Fruit fly (Drosophila melanogaster) whole organism, embryonic: ENCODE results near the gene CAHbeta.

ENCODE experiments used
- CG3847 ChIP-seq: fragments of 200-800 bp; sonication (Bioruptor generic); IDR thresholded peaks from 2 replicates; pipeline ENCODE4 v1.3.6; 2022; ENCODE audit warnings: missing biosample characterization, missing genetic modification characterization
- Doc2 ChIP-seq: fragments of 200-800 bp; sonication (Bioruptor generic); IDR thresholded peaks from 2 replicates; pipeline ENCODE4 v1.3.6; 2022; ENCODE audit warnings: missing biosample characterization, missing genetic modification characterization
- PHDP ChIP-seq: fragments of 200-800 bp; sonication (Bioruptor generic); optimal IDR thresholded peaks from 3 replicates; lab custom pipeline; 2018; ENCODE audit warnings: missing biosample characterization, mild to moderate bottlenecking, missing genetic modification characterization, moderate library complexity
- ems ChIP-seq: fragments of 200-800 bp; sonication (Bioruptor generic); optimal IDR thresholded peaks from 3 replicates; lab custom pipeline; 2016; ENCODE audit warnings: missing biosample characterization, missing genetic modification characterization

DNA sequence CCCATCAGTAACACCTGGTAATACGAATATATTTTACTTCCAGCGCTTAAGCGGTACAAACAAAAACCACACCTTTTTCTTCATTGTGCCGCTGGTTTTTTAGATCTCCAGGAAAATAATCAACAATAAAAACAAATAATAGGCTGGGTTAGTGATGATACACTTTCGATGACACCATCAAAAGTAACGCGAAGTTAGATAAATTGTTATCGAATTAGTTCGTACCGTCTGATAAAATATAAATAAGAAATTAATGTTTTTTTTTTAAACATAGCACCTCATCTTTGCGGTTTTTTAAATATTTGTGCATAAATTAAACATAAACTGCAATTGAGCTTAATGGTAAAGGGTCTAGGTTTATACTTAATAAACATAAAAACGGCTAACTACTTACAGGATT is 3.5 kb downstream of the CAHbeta start, which contains the start of gene RagA-B:
- TF ChIP-seq CG3847 (GFP tag; lab: Robert Waterston, UW) = no peak
- TF ChIP-seq ems (GFP tag; lab: Kevin White, UChicago) = no peak
- no peak for TF ChIP-seq Doc2 (GFP tag; lab: Robert Waterston, UW)
- TF ChIP-seq PHDP (tag; lab: Kevin White, UChicago) = no peak
